Worm (Caenorhabditis elegans) whole organism, L3 larva: Measurements from ENCODE around the gene K02F3.9.

Experiments
- aly-2 ChIP-seq: fragments of 150-350 bp; optimal IDR thresholded peaks from 2 replicates; lab custom pipeline; 2014; ENCODE audit warnings: missing biosample characterization, missing genetic modification characterization
- ceh-16 ChIP-seq: sonication (generic microtip); optimal IDR thresholded peaks from 2 replicates; lab custom pipeline; 2017; ENCODE audit warnings: missing biosample characterization, missing genetic modification characterization
- fkh-10 ChIP-seq: sonication (generic microtip); optimal IDR thresholded peaks from 2 replicates; lab custom pipeline; 2017; ENCODE audit warnings: missing biosample characterization, missing genetic modification reagents, missing genetic modification characterization
- fkh-2 ChIP-seq: fragments of 150-350 bp; optimal IDR thresholded peaks from 2 replicates; lab custom pipeline; 2014; ENCODE audit warnings: missing biosample characterization, missing genetic modification reagents, missing genetic modification characterization
- fos-1 ChIP-seq: fragments of 150-350 bp; optimal IDR thresholded peaks from 2 replicates; lab custom pipeline; 2014; ENCODE audit warnings: missing biosample characterization, missing genetic modification characterization
- nhr-237 ChIP-seq: fragments of 150-350 bp; optimal IDR thresholded peaks from 2 replicates; lab custom pipeline; 2014; ENCODE audit warnings: missing biosample characterization, missing genetic modification characterization
- sea-2 ChIP-seq: fragments of 150-350 bp; sonication (generic microtip); optimal IDR thresholded peaks from 4 replicates; lab custom pipeline; 2014; ENCODE audit warnings: missing biosample characterization, missing genetic modification reagents, missing genetic modification characterization
- zag-1 ChIP-seq: fragments of 150-350 bp; optimal IDR thresholded peaks from 2 replicates; lab custom pipeline; 2014; ENCODE audit warnings: missing biosample characterization, missing genetic modification characterization

- TF ChIP-seq sea-2 (GFP tag; lab: Kevin White, UChicago) (no peak), fos-1 (tag; lab: Kevin White, UChicago) (no peak), aly-2 (tag; lab: Kevin White, UChicago) (no peak), fkh-10 (no peak), fkh-2 (tag; lab: Kevin White, UChicago) (no peak), zag-1 (tag; lab: Kevin White, UChicago) (no peak), ceh-16 (tag; lab: Kevin White, UChicago) (no peak), nhr-237 (tag; lab: Kevin White, UChicago) (no peak)
Observed at ce11 chrIII:868866-869265, 27.7 kb upstream of the K02F3.9 start.
